Fruit fly (Drosophila melanogaster): ENCODE data around the gene up.

Gene up

dm6 chrX:13643961-13644360, 41.6 kb upstream of the up start (continued):
- TF ChIP-seq CG8290 (GFP tag; optimal IDR thresholded peaks at IDR 0.05) (no peak), CG8290 (tag; optimal IDR thresholded peaks at IDR 0.05) (peak in 1 of 2 experiments; percentile 37), gce (GFP tag; IDR thresholded peaks at IDR 0.05) (0 out of 3 replicates have a peak, but pooled peaks have one; percentile 23), tx (GFP tag; optimal IDR thresholded peaks at IDR 0.05) (no peak), Hsf (GFP tag; optimal IDR thresholded peaks at IDR 0.05) (peak; percentile 49), dmrt99B (tag; optimal IDR thresholded peaks at IDR 0.05) (peak; percentile 67), CG34224 (GFP tag; IDR thresholded peaks at IDR 0.05; ENCODE audit: partially characterized antibody) (no peak), CG2202 (tag; optimal IDR thresholded peaks at IDR 0.05) (no peak), Doc2 (GFP tag; IDR thresholded peaks at IDR 0.05) (no peak), CG8478 (optimal IDR thresholded peaks at IDR 0.05) (no peak), ftz-f1 (GFP tag; optimal IDR thresholded peaks at IDR 0.05) (peak; percentile 71), grau (tag; optimal IDR thresholded peaks at IDR 0.05) (peak; percentile 14), Nf-YC (tag; optimal IDR thresholded peaks at IDR 0.05) (no peak), CG11696 (GFP tag; IDR thresholded peaks at IDR 0.05) (0 out of 2 replicates have a peak, but pooled peaks have one; percentile 43), ttk (GFP tag; IDR thresholded peaks at IDR 0.05) (peak; percentile 71), Asciz (GFP tag; optimal IDR thresholded peaks at IDR 0.05) (peak; percentile 27), CG17829 (tag; optimal IDR thresholded peaks at IDR 0.05) (peak; percentile 17), Kr (GFP tag; optimal IDR thresholded peaks at IDR 0.05) (no peak), ranshi (GFP tag; IDR thresholded peaks at IDR 0.05) (peak; percentile 72), ems (GFP tag; optimal IDR thresholded peaks at IDR 0.05) (no peak), CG10462 (GFP tag; optimal IDR thresholded peaks at IDR 0.05) (no peak), trem (tag; optimal IDR thresholded peaks at IDR 0.05) (peak; percentile 21), CG7357 (GFP tag; IDR thresholded peaks at IDR 0.05) (peak; percentile 31; the same call in 1 of the 3 replicates), NK7.1 (GFP tag; optimal IDR thresholded peaks at IDR 0.05) (peak; percentile 52), CG3838 (GFP tag; optimal IDR thresholded peaks at IDR 0.05) (no peak), maf-S (GFP tag; optimal IDR thresholded peaks at IDR 0.05) (no peak), fd102C (GFP tag; optimal IDR thresholded peaks at IDR 0.05) (no peak), nau (GFP tag; optimal IDR thresholded peaks at IDR 0.05) (peak; percentile 13), MESR4 (GFP tag; optimal IDR thresholded peaks at IDR 0.05) (no peak), aop (GFP tag; IDR thresholded peaks at IDR 0.05) (no peak), CG6254 (GFP tag; optimal IDR thresholded peaks at IDR 0.05) (peak; percentile 39), B-H2 (GFP tag; optimal IDR thresholded peaks at IDR 0.05) (no peak), sens (GFP tag) (peak; percentile 88), CG6272 (GFP tag; IDR thresholded peaks at IDR 0.05) (peak; percentile 37; the same call in 1 of the 2 replicates), lbe (GFP tag; optimal IDR thresholded peaks at IDR 0.05) (no peak), CG1792 (GFP tag; optimal IDR thresholded peaks at IDR 0.05) (peak; percentile 43), CG32532 (GFP tag; IDR thresholded peaks at IDR 0.05) (peak; percentile 67), Hr51 (GFP tag; optimal IDR thresholded peaks at IDR 0.05) (peak in 1 of 2 experiments; percentile 51), Hey (tag; optimal IDR thresholded peaks at IDR 0.05) (no peak), HLH54F (GFP tag; optimal IDR thresholded peaks at IDR 0.05) (peak; percentile 11), eyg (GFP tag; optimal IDR thresholded peaks at IDR 0.05) (no peak)

DNA sequence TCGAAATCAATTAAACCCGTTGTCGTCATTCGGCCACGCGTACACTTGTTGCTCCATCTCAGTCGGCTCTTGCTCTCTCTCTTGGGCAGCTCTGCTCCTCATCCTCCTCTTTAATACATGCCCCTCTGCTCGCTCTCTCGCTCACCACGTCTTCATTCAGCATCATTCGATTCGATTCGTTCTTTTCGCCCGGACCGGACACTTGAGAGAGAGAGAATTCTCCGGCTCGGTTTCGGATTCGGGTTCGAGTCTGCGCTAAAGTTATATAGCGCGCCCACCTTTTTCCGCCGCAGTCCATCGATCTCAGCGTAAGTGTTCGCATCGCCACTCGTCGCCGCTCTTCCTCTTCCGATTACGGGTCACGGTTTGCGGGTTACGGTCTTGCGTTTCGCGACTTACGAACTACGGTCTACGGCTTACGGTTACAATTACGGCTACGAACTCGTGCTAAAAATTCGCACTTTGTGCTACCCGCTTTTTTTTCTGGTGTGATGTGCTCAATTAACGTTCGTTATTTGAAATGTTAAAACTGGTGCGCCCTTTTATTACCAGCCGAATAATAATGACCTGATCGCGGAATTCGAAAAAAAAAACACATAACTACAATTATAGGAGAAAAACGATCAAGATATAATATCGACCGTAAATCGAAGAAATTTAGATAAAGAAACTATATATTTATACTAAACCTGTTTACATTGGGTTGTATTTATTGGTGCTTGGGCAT, 39.7 kb upstream of the up start:
- TF ChIP-seq HmgZ (tag; optimal IDR thresholded peaks at IDR 0.05) (peak; percentile 17), Opbp (GFP tag; IDR thresholded peaks at IDR 0.05; ENCODE audit: partially characterized antibody) (peak; percentile 47; the same call in 1 of the 3 replicates), sug (tag; optimal IDR thresholded peaks at IDR 0.05) (peak; percentile 38), CG12769 (tag; optimal IDR thresholded peaks at IDR 0.05) (peak; percentile 74), chm (GFP tag; IDR thresholded peaks at IDR 0.05) (0 out of 2 replicates have a peak, but pooled peaks have one; percentile 43), vvl (GFP tag; IDR thresholded peaks at IDR 0.05) (0 out of 2 replicates have a peak, but pooled peaks have one; percentile 31), yki (optimal IDR thresholded peaks at IDR 0.05) (peak; percentile 52), Nf-YB (GFP tag; optimal IDR thresholded peaks at IDR 0.05) (peak; percentile 66), Adf1 (GFP tag; IDR thresholded peaks at IDR 0.05) (peak; percentile 61; the same call in 1 of the 2 replicates), Hr78 (GFP tag; optimal IDR thresholded peaks at IDR 0.05) (peak in 1 of 2 experiments; percentile 60), E2f2 (GFP tag; IDR thresholded peaks at IDR 0.05) (no peak), pros (GFP tag; optimal IDR thresholded peaks at IDR 0.05) (peak; percentile 57)
